Worm (Caenorhabditis elegans) whole organism, L1 larva: ENCODE results near the gene slcf-2.
A peak's percentile ranks its signal among the peaks of the same experiment; 100 is the strongest.

Source experiments
- C16A3.4 ChIP-seq: fragments of 150-350 bp; optimal IDR thresholded peaks from 2 replicates; lab custom pipeline; 2014; ENCODE audit warnings: missing biosample characterization, missing genetic modification characterization
- C34B4.2 ChIP-seq: sonication (generic microtip); optimal IDR thresholded peaks from 2 replicates; lab custom pipeline; 2017; ENCODE audit warnings: mild to moderate bottlenecking, missing genetic modification characterization, missing compliant biosample characterization
- aha-1 ChIP-seq: fragments of 150-350 bp; optimal IDR thresholded peaks from 2 replicates; lab custom pipeline; 2014; ENCODE audit warnings: missing biosample characterization, missing genetic modification characterization
- ama-1 ChIP-seq: fragments of 150-350 bp; optimal IDR thresholded peaks from 2 replicates; lab custom pipeline; 2014
- ceh-82 ChIP-seq, 3 experiments: fragments of 150-350 bp in 1 of 3; sonication (generic microtip) in 2 of 3; optimal IDR thresholded peaks; 2 replicates each; lab custom pipeline; 2014 to 2017; ENCODE audit warnings: missing biosample characterization in 3 of 3, missing genetic modification characterization in 3 of 3
- ceh-88 ChIP-seq: fragments of 200-800 bp; sonication (Bioruptor generic); IDR thresholded peaks from 2 replicates; pipeline ENCODE4 v1.3.6; 2022; ENCODE audit warnings: missing genetic modification characterization, missing compliant biosample characterization
- ceh-90 ChIP-seq: sonication (generic microtip); optimal IDR thresholded peaks from 2 replicates; lab custom pipeline; 2016; ENCODE audit warnings: missing genetic modification characterization, missing compliant biosample characterization
- ces-1 ChIP-seq: fragments of 150-350 bp; optimal IDR thresholded peaks from 2 replicates; lab custom pipeline; 2014; ENCODE audit warnings: missing biosample characterization, missing genetic modification reagents, missing genetic modification characterization
- efl-1 ChIP-seq, 4 experiments: fragments of 150-350 bp; optimal IDR thresholded peaks in 3 of 4; peaks in 1 of 4; 1 replicate in 1 of 4; 2 replicates in 3 of 4; lab custom pipeline; 2014; ENCODE audit warnings: missing biosample characterization in 2 of 4, missing genetic modification characterization in 2 of 4, missing genetic modification reagents in 2 of 4
- efl-3 ChIP-seq: fragments of 200-800 bp; sonication (Bioruptor generic); optimal IDR thresholded peaks from 2 replicates; lab custom pipeline; 2018; ENCODE audit warnings: mild to moderate bottlenecking, missing genetic modification characterization, missing compliant biosample characterization
- egl-13 ChIP-seq: sonication (generic microtip); optimal IDR thresholded peaks from 2 replicates; lab custom pipeline; 2016; ENCODE audit warnings: missing genotype, missing genetic modification reagents, missing genetic modification characterization, missing compliant biosample characterization
- egl-27 ChIP-seq, 2 experiments: fragments of 150-350 bp in 1 of 2; sonication (generic microtip); optimal IDR thresholded peaks; 3 replicates each; lab custom pipeline; 2017 to 2018; ENCODE audit warnings: missing biosample characterization in 2 of 2, missing genetic modification characterization in 2 of 2, missing genetic modification reagents in 2 of 2
- elt-3 ChIP-seq, 6 experiments: fragments of 150-350 bp in 1 of 6; sonication (generic microtip); optimal IDR thresholded peaks; 2 replicates each; lab custom pipeline; 2017 to 2018; ENCODE audit warnings: missing biosample characterization in 6 of 6, missing genetic modification characterization in 6 of 6, inconsistent platforms in 1 of 6
- ets-5 ChIP-seq: fragments of 200-800 bp; sonication (Bioruptor generic); IDR thresholded peaks from 2 replicates; pipeline ENCODE4 v1.3.6; 2022; ENCODE audit warnings: missing genetic modification characterization, missing compliant biosample characterization
- fkh-10 ChIP-seq: sonication (generic microtip); optimal IDR thresholded peaks from 2 replicates; lab custom pipeline; 2017; ENCODE audit warnings: missing biosample characterization, missing genetic modification reagents, missing genetic modification characterization
- grh-1 ChIP-seq: fragments of 200-800 bp; sonication (Bioruptor generic); IDR thresholded peaks from 2 replicates; pipeline ENCODE4 v1.3.6; 2022; ENCODE audit warnings: missing genetic modification reagents, missing genetic modification characterization, missing compliant biosample characterization
- hpl-2 ChIP-seq: fragments of 150-350 bp; optimal IDR thresholded peaks from 2 replicates; lab custom pipeline; 2014; ENCODE audit warnings: missing biosample characterization, missing genetic modification reagents, missing genetic modification characterization
- isw-1 ChIP-seq: fragments of 200-800 bp; sonication (Bioruptor generic); IDR thresholded peaks from 2 replicates; pipeline ENCODE4 v1.3.6; 2022; ENCODE audit warnings: missing genetic modification characterization, missing compliant biosample characterization
- lin-14 ChIP-seq: fragments of 200-800 bp; sonication (Bioruptor generic); optimal IDR thresholded peaks from 2 replicates; lab custom pipeline; 2018; ENCODE audit warnings: mild to moderate bottlenecking, missing genetic modification characterization, moderate library complexity, missing compliant biosample characterization
- lir-3 ChIP-seq: sonication (generic microtip); optimal IDR thresholded peaks from 2 replicates; lab custom pipeline; 2016; ENCODE audit warnings: mild to moderate bottlenecking, missing genetic modification characterization, moderate library complexity, missing compliant biosample characterization; ENCODE audit not compliant: poor library complexity
- mab-9 ChIP-seq: fragments of 200-800 bp; sonication (Bioruptor generic); IDR thresholded peaks from 2 replicates; pipeline ENCODE4 v1.3.6; 2022; ENCODE audit warnings: missing genetic modification reagents, missing genetic modification characterization, missing compliant biosample characterization
- mdl-1 ChIP-seq, 2 experiments: fragments of 150-350 bp; optimal IDR thresholded peaks; 2 replicates each; lab custom pipeline; 2014 to 2017; ENCODE audit warnings: missing biosample characterization in 2 of 2, missing genetic modification characterization in 2 of 2, inconsistent platforms in 1 of 2
- mep-1 ChIP-seq: fragments of 150-350 bp; optimal IDR thresholded peaks from 2 replicates; lab custom pipeline; 2014; ENCODE audit warnings: missing biosample characterization, missing genetic modification characterization
- nhr-12 ChIP-seq: sonication (generic microtip); optimal IDR thresholded peaks from 2 replicates; lab custom pipeline; 2017; ENCODE audit warnings: missing biosample characterization, missing genetic modification characterization
- nhr-19 ChIP-seq: fragments of 200-800 bp; sonication (Bioruptor generic); conservative IDR thresholded peaks from 2 replicates; pipeline ENCODE4 v1.3.6; 2022; ENCODE audit warnings: missing genetic modification characterization, missing compliant biosample characterization
- nhr-76 ChIP-seq: sonication (generic microtip); optimal IDR thresholded peaks from 2 replicates; lab custom pipeline; 2017; ENCODE audit warnings: missing biosample characterization, missing genetic modification characterization
- nhr-84 ChIP-seq: sonication (generic microtip); optimal IDR thresholded peaks from 2 replicates; lab custom pipeline; 2017; ENCODE audit warnings: missing biosample characterization, missing genetic modification characterization
- nhr-90 ChIP-seq: sonication (generic microtip); optimal IDR thresholded peaks from 2 replicates; lab custom pipeline; 2016; ENCODE audit warnings: mild to moderate bottlenecking, missing genetic modification characterization, missing compliant biosample characterization; ENCODE audit not compliant: poor library complexity
- pqm-1 ChIP-seq: sonication (generic microtip); optimal IDR thresholded peaks from 3 replicates; lab custom pipeline; 2017; ENCODE audit warnings: missing biosample characterization, missing genetic modification characterization
- rnt-1 ChIP-seq: sonication (generic microtip); optimal IDR thresholded peaks from 2 replicates; lab custom pipeline; 2016; ENCODE audit warnings: mild to moderate bottlenecking, missing genetic modification characterization, moderate library complexity, missing compliant biosample characterization
- snu-23 ChIP-seq: sonication (generic microtip); optimal IDR thresholded peaks from 2 replicates; lab custom pipeline; 2016; ENCODE audit warnings: missing genetic modification characterization, missing compliant biosample characterization
- unc-130 ChIP-seq: fragments of 150-350 bp; optimal IDR thresholded peaks from 2 replicates; lab custom pipeline; 2017; ENCODE audit warnings: missing biosample characterization, missing genetic modification characterization, inconsistent platforms
- unc-30 ChIP-seq: sonication (generic microtip); optimal IDR thresholded peaks from 2 replicates; lab custom pipeline; 2017; ENCODE audit warnings: missing biosample characterization, missing genetic modification characterization
- unc-86 ChIP-seq: sonication (generic microtip); optimal IDR thresholded peaks from 2 replicates; lab custom pipeline; 2016; ENCODE audit warnings: missing genetic modification characterization, missing compliant biosample characterization
- zag-1 ChIP-seq: fragments of 150-350 bp; optimal IDR thresholded peaks from 2 replicates; lab custom pipeline; 2014; ENCODE audit warnings: missing biosample characterization, missing genetic modification characterization
- zip-4 ChIP-seq: fragments of 200-800 bp; sonication (Bioruptor generic); optimal IDR thresholded peaks from 2 replicates; lab custom pipeline; 2018; ENCODE audit warnings: mild to moderate bottlenecking, missing genetic modification characterization, moderate library complexity, missing compliant biosample characterization
- ztf-4 ChIP-seq: fragments of 150-350 bp; optimal IDR thresholded peaks from 2 replicates; lab custom pipeline; 2014; ENCODE audit warnings: missing biosample characterization, missing genetic modification characterization

The slcf-2 gene

DNA sequence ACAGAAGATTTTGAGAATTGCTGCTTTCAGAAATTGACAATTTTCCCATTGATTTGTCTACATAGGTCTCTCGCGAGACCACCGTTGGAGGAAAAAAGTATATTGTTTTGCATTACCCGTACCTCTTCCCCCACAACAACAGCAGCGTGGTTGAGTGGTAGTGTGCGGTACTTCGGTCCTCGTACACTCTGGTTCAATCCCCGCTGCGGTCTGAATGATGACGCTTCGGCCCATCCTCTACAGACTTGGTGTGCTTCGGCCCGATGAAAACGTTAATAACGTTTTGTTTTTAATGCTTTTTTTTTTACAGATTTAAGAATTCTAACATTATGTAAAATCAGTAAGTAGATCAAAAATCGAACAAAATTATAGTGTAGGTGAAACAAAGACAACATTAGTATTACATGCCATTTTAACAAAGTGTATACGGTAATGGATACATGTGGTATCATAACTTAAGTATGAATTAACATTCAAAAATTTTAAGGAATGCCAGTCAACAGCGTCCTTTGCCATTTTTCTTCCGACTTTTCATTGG is 45.7 kb upstream of the slcf-2 start, which contains the start of gene ZK816.3 (continued):
- no peak for TF ChIP-seq mdl-1 (tag; optimal IDR thresholded peaks at IDR 0.05; lab: Kevin White, UChicago)
- TF ChIP-seq nhr-84 (tag; lab: Kevin White, UChicago) = no peak
- TF ChIP-seq mab-9 (GFP tag; lab: Robert Waterston, UW) = no peak
- TF ChIP-seq efl-3 (GFP tag; lab: Kevin White, UChicago) = no peak
- no peak for TF ChIP-seq hpl-2
- no peak for TF ChIP-seq isw-1
- TF ChIP-seq C34B4.2 (tag; lab: Kevin White, UChicago) = no peak
- no peak for TF ChIP-seq efl-1 (optimal IDR thresholded peaks at IDR 0.05; lab: Kevin White, UChicago)
- TF ChIP-seq efl-1 (GFP tag; optimal IDR thresholded peaks at IDR 0.05 in 1 of 2; lab: Kevin White, UChicago) = no peak
- TF ChIP-seq lin-14 = peak; percentile 36
- no peak for TF ChIP-seq nhr-76 (tag; lab: Kevin White, UChicago)
- no peak for TF ChIP-seq ztf-4 (tag; lab: Kevin White, UChicago)
- TF ChIP-seq snu-23 (GFP tag; lab: Kevin White, UChicago) = peak; percentile 58
- TF ChIP-seq ceh-82 (tag; optimal IDR thresholded peaks at IDR 0.05; lab: Kevin White, UChicago) = no peak
- TF ChIP-seq unc-130 (tag; lab: Kevin White, UChicago) = peak; percentile 9
- peak in 1 of 6 experiments; percentile 2 for TF ChIP-seq elt-3 (tag; optimal IDR thresholded peaks at IDR 0.05; lab: Kevin White, UChicago)
- TF ChIP-seq pqm-1 (tag; lab: Kevin White, UChicago) = no peak
- TF ChIP-seq grh-1 (GFP tag; lab: Robert Waterston, UW) = no peak
- TF ChIP-seq ceh-88 (GFP tag; lab: Robert Waterston, UW) = no peak
- no peak for TF ChIP-seq zag-1
- peak; percentile 30; the same call in 1 of the 2 replicates for TF ChIP-seq nhr-19 (GFP tag; lab: Robert Waterston, UW)
- TF ChIP-seq rnt-1 (tag; lab: Kevin White, UChicago) = peak; percentile 64
- no peak for TF ChIP-seq egl-27 (tag; optimal IDR thresholded peaks at IDR 0.05; lab: Kevin White, UChicago)
- TF ChIP-seq aha-1 (tag; lab: Kevin White, UChicago) = no peak
- no peak for TF ChIP-seq fkh-10 (GFP tag; lab: Kevin White, UChicago)
- TF ChIP-seq, all 84 proteins: peak for 15

- TF ChIP-seq zip-4 = no peak
- TF ChIP-seq, all 84 proteins: peak for 0
These were observed 43.4 kb upstream of the slcf-2 start, which contains the start of gene nspg-4 for ce11 chrX:3350306-3350705. nspg-4 (minus strand) TSS chrX:3350406.

ce11 chrX:3351526-3351925 is 42.1 kb upstream of the slcf-2 start, which contains the start of gene ZK816.1:
ZK816.1 (plus strand) TSS chrX:3351712.
- no peak for TF ChIP-seq egl-13 (tag; lab: Kevin White, UChicago)
- no peak for TF ChIP-seq ceh-90 (tag; lab: Kevin White, UChicago)
- no peak for TF ChIP-seq mdl-1 (tag; optimal IDR thresholded peaks at IDR 0.05; lab: Kevin White, UChicago)
- no peak for TF ChIP-seq lir-3 (tag; lab: Kevin White, UChicago)
- TF ChIP-seq unc-30 (tag; lab: Kevin White, UChicago) = no peak
- no peak for TF ChIP-seq efl-1 (optimal IDR thresholded peaks at IDR 0.05; lab: Kevin White, UChicago)
- TF ChIP-seq efl-1 (GFP tag; optimal IDR thresholded peaks at IDR 0.05 in 1 of 2; lab: Kevin White, UChicago) = peak in 1 of 2 experiments; percentile 19
- no peak for TF ChIP-seq ets-5 (GFP tag; lab: Robert Waterston, UW)
- no peak for TF ChIP-seq snu-23 (GFP tag; lab: Kevin White, UChicago)
- TF ChIP-seq nhr-90 (tag; lab: Kevin White, UChicago) = no peak
- no peak for TF ChIP-seq nhr-12
- TF ChIP-seq C16A3.4 (tag; lab: Kevin White, UChicago) = no peak
- TF ChIP-seq unc-86 (tag; lab: Kevin White, UChicago) = peak; percentile 34
- no peak for TF ChIP-seq fkh-10 (GFP tag; lab: Kevin White, UChicago)
- peak; percentile 2 for TF ChIP-seq lin-14
- no peak for TF ChIP-seq mep-1 (tag; lab: Kevin White, UChicago)

ce11 chrX:3362378-3362777 is 31.3 kb upstream of the slcf-2 start, which contains the start of gene dhs-26:
dhs-26 (minus strand) TSS chrX:3362493.
- TF ChIP-seq ces-1 (GFP tag; lab: Kevin White, UChicago) = no peak
- TF ChIP-seq ama-1 (lab: Kevin White, UChicago) = no peak
- no peak for TF ChIP-seq ceh-90 (tag; lab: Kevin White, UChicago)
- no peak for TF ChIP-seq efl-3 (GFP tag; lab: Kevin White, UChicago)
- TF ChIP-seq snu-23 (GFP tag; lab: Kevin White, UChicago) = no peak
- no peak for TF ChIP-seq lir-3 (tag; lab: Kevin White, UChicago)
